Worm (Caenorhabditis elegans) whole organism, midembryonic: ENCODE measurements around the gene klp-12.

Source experiments
- T22C8.4 ChIP-seq: fragments of 200-800 bp; sonication (Bioruptor generic); IDR thresholded peaks from 2 replicates; pipeline ENCODE4 v1.3.6; 2022; ENCODE audit warnings: missing genetic modification characterization, missing compliant biosample characterization
- klf-2 ChIP-seq: fragments of 200-800 bp; sonication (Bioruptor generic); conservative IDR thresholded peaks from 2 replicates; pipeline ENCODE4 v1.3.6; 2022; ENCODE audit warnings: missing genetic modification reagents, missing genetic modification characterization, missing compliant biosample characterization
- med-1 ChIP-seq: sonication (generic microtip); optimal IDR thresholded peaks from 2 replicates; lab custom pipeline; 2017; ENCODE audit warnings: missing genetic modification characterization, mild to moderate bottlenecking, missing compliant biosample characterization, antibody characterized with exemption, missing genetic modification reagents; ENCODE audit not compliant: insufficient read depth
- ztf-23 ChIP-seq: fragments of 200-800 bp; sonication (Bioruptor generic); IDR thresholded peaks from 2 replicates; pipeline ENCODE4 v1.3.6; 2022; ENCODE audit warnings: missing genetic modification reagents, missing genetic modification characterization, missing compliant biosample characterization
- ztf-29 ChIP-seq: fragments of 200-800 bp; sonication (Bioruptor generic); IDR thresholded peaks from 2 replicates; pipeline ENCODE4 v1.3.6; 2022; ENCODE audit warnings: missing genetic modification reagents, missing genetic modification characterization, missing compliant biosample characterization

DNA sequence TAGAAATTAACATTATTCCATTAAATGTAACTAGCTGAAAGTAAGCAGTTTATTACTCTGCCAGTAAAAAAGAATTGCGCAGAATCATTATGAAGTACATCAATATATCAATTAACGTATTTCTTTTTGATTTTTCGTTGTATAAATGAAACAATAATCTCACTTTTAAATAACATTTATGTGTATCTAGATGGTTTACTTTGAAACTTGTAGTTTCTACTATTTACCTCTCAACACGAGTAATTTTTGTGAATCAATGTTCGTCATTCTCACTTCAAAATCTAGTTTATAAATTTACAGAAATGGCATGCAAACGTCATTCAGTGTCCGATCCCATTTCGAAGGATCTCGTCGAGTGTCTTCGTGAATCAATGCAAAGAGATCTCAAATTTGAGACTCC lies 42.5 kb downstream of the klp-12 start, which contains the start of gene gspd-1:
- TF ChIP-seq ztf-23 (GFP tag; lab: Robert Waterston, UW) (no peak), med-1 (GFP tag; lab: Kevin White, UChicago) (no peak), ztf-29 (no peak), T22C8.4 (GFP tag; lab: Robert Waterston, UW) (no peak), klf-2 (no peak)
